Worm (Caenorhabditis elegans): ENCODE measurements around the gene B0222.1.

The B0222.1 gene

DNA sequence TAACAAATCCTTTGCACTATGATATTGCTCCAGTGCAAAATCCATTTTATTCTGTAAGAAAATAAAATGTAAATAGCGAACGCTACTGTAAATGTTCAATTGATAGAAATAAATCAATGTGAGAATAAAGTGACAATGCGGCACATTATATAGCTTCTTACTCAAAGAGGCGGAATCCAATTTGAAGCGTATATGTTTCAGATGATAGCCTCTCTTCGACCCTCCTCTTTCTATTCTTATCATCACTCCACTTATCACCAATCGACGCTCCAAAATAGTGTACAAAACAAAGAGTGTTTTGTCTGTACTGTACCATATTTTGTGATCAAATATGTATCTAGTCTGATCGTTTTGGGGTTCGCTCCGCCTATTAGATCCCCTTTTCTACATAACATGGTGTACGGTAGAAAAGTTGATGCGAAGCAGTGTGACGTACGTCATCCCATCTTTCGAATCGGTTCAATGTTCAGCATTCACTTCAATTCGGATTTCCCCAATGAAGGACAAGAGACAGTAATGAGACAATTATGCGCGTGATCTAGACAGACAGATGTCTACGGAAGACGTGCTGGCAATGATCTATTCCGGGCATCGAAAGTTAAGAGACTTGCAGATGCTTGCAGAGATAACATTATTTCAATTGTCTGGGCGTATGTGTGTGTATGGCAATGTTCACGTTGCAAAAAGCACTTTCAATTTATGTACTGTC lies 12.9 kb downstream of the B0222.1 start, which contains the start of gene spl-2:
Gene spl-2 (minus strand): TSS at position 51 of the 709 bp plus-strand sequence.
- no peak for TF ChIP-seq ces-1 (GFP tag; optimal IDR thresholded peaks at IDR 0.05)
- TF ChIP-seq blmp-1 (tag; optimal IDR thresholded peaks at IDR 0.05): peak; percentile 85
- TF ChIP-seq ztf-11 (tag; optimal IDR thresholded peaks at IDR 0.05): no peak
- TF ChIP-seq snu-23 (GFP tag; optimal IDR thresholded peaks at IDR 0.05): peak; percentile 35
- TF ChIP-seq sox-4 (tag; optimal IDR thresholded peaks at IDR 0.05): no peak
- TF ChIP-seq nhr-20 (tag; optimal IDR thresholded peaks at IDR 0.05): peak; percentile 70
- TF ChIP-seq nhr-71 (tag; optimal IDR thresholded peaks at IDR 0.05): peak; percentile 63
- TF ChIP-seq tbx-2 (tag; optimal IDR thresholded peaks at IDR 0.05): peak; percentile 17
- TF ChIP-seq nhr-19 (GFP tag; conservative IDR thresholded peaks at IDR 0.05): peak; percentile 17; the same call in 1 of the 2 replicates
- TF ChIP-seq tlp-1 (tag; optimal IDR thresholded peaks at IDR 0.05): no peak
- TF ChIP-seq mdl-1 (tag; optimal IDR thresholded peaks at IDR 0.05): peak in 1 of 2 experiments; percentile 4
- TF ChIP-seq hpl-2 (GFP tag; optimal IDR thresholded peaks at IDR 0.05): no peak
- TF ChIP-seq hlh-4 (tag; optimal IDR thresholded peaks at IDR 0.05): no peak
- no peak for TF ChIP-seq ztf-4 (tag; optimal IDR thresholded peaks at IDR 0.05)
- TF ChIP-seq grh-1 (GFP tag; IDR thresholded peaks at IDR 0.05): 0 out of 2 replicates have a peak, but pooled peaks have one; percentile 40
- TF ChIP-seq C04F5.9 (tag; optimal IDR thresholded peaks at IDR 0.05): no peak
- no peak for TF ChIP-seq mab-9 (GFP tag; IDR thresholded peaks at IDR 0.05)
- TF ChIP-seq ets-5 (GFP tag; IDR thresholded peaks at IDR 0.05): no peak
- peak; percentile 27 for TF ChIP-seq mep-1 (tag; optimal IDR thresholded peaks at IDR 0.05)
- TF ChIP-seq elt-3 (tag; optimal IDR thresholded peaks at IDR 0.05): peak in 2 of 6 experiments; percentile 5 to 13
- TF ChIP-seq pqm-1 (tag; optimal IDR thresholded peaks at IDR 0.05): no peak
- TF ChIP-seq lin-14 (GFP tag; optimal IDR thresholded peaks at IDR 0.05): peak; percentile 83
- no peak for TF ChIP-seq nhr-11 (tag; optimal IDR thresholded peaks at IDR 0.05)
- peak; percentile 98 for TF ChIP-seq nhr-85 (tag)
- peak; percentile 29 for TF ChIP-seq nhr-90 (tag; optimal IDR thresholded peaks at IDR 0.05; ENCODE audit: poor library complexity)
- no peak for TF ChIP-seq alr-1 (tag; optimal IDR thresholded peaks at IDR 0.05; ENCODE audit: borderline replicate concordance)
- peak; percentile 21 for TF ChIP-seq elt-2 (tag; optimal IDR thresholded peaks at IDR 0.05)
- TF ChIP-seq nhr-237 (tag; optimal IDR thresholded peaks at IDR 0.05): no peak
- TF ChIP-seq xbp-1 (tag; optimal IDR thresholded peaks at IDR 0.05): no peak
- no peak for TF ChIP-seq nhr-47 (tag; optimal IDR thresholded peaks at IDR 0.05)

DNA sequence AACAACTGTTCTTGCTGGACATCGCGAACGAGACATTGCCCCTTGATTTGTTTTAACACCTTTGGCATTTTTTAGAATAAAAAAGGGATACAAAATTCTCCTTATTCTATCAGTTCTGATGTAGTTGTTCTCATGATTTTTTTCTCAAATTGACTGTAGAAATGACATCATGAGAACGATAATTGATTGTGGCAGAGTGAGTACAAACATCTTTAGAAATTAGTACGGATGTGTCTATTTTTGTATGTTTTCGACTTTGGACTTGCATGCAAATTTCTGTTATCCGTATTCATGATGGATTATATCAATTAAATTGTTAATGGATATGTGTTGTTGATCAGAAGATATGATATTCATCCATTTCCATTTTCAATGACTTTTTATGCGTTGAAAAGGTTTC lies 14.1 kb downstream of the B0222.1 start:
- TF ChIP-seq tbx-2 (tag; optimal IDR thresholded peaks at IDR 0.05) (peak; percentile 2), nhr-85 (tag) (peak; percentile 82), lin-39 (tag; optimal IDR thresholded peaks at IDR 0.05) (no peak), nhr-20 (tag; optimal IDR thresholded peaks at IDR 0.05) (peak; percentile 46), lin-14 (GFP tag; optimal IDR thresholded peaks at IDR 0.05) (peak; percentile 23), snpc-4 (tag; optimal IDR thresholded peaks at IDR 0.05) (no peak), nhr-71 (tag; optimal IDR thresholded peaks at IDR 0.05) (peak; percentile 32)

DNA sequence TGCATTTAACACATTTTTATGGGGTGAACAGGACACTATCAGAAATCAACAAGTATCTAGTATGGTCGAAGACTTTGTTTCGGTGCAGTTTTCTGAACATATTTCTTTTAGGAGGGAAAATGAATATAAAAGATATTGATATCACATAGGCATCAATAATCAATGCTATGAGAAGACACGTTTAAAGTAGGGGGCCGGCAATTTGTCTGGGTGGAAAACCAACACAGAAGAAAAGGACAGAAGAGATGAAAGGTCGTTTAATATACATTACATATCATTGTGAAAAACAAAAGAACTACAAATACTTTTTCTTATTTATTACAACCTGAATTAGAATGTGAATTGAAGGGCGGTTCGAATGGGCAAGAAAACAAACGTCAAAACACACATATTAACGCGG lies 18.3 kb downstream of the B0222.1 start:
- TF ChIP-seq ceh-63 (GFP tag; optimal IDR thresholded peaks at IDR 0.05) (no peak), nhr-71 (tag; optimal IDR thresholded peaks at IDR 0.05) (peak; percentile 7), C16A3.4 (tag; optimal IDR thresholded peaks at IDR 0.05) (no peak), swsn-7 (tag; optimal IDR thresholded peaks at IDR 0.05) (no peak), nhr-85 (tag) (peak; percentile 78), sox-4 (tag; optimal IDR thresholded peaks at IDR 0.05) (no peak), lin-15B (tag; optimal IDR thresholded peaks at IDR 0.05) (no peak), unc-62 (GFP tag; optimal IDR thresholded peaks at IDR 0.05) (no peak), snu-23 (GFP tag; optimal IDR thresholded peaks at IDR 0.05) (peak; percentile 4), nhr-20 (tag; optimal IDR thresholded peaks at IDR 0.05) (peak; percentile 7)
